Worm (Caenorhabditis elegans) whole organism, late embryonic: Measurements from ENCODE around the gene srw-54.
"Not testable (repeated sequence)": the region's sequence is repeated elsewhere in the genome, so short reads cannot be mapped to it uniquely, and the experiment has no call there.

Source experiments
- ceh-19 ChIP-seq: fragments of 200-800 bp; sonication (Bioruptor generic); optimal IDR thresholded peaks from 2 replicates; lab custom pipeline; 2018; ENCODE audit warnings: mild to moderate bottlenecking, missing genetic modification characterization, missing compliant biosample characterization
- ceh-9 ChIP-seq: sonication (generic microtip); optimal IDR thresholded peaks from 2 replicates; lab custom pipeline; 2016; ENCODE audit warnings: mild to moderate bottlenecking, missing genetic modification characterization, inconsistent platforms, missing compliant biosample characterization
- mec-3 ChIP-seq: sonication (generic microtip); optimal IDR thresholded peaks from 2 replicates; lab custom pipeline; 2016; ENCODE audit warnings: borderline replicate concordance, missing genetic modification characterization, missing compliant biosample characterization
- nhr-232 ChIP-seq: sonication (generic microtip); optimal IDR thresholded peaks from 2 replicates; lab custom pipeline; 2016; ENCODE audit warnings: missing genetic modification characterization, missing compliant biosample characterization
- pat-9 ChIP-seq: fragments of 200-800 bp; sonication (Bioruptor generic); optimal IDR thresholded peaks from 2 replicates; lab custom pipeline; 2018; ENCODE audit warnings: mild to moderate bottlenecking, missing genetic modification characterization, moderate library complexity, missing compliant biosample characterization
- ref-2 ChIP-seq: sonication (generic microtip); optimal IDR thresholded peaks from 2 replicates; lab custom pipeline; 2016; ENCODE audit warnings: missing genetic modification characterization, missing compliant biosample characterization
- unc-55 ChIP-seq: sonication (generic microtip); optimal IDR thresholded peaks from 2 replicates; lab custom pipeline; 2017; ENCODE audit warnings: missing biosample characterization, missing genetic modification reagents, missing genetic modification characterization

DNA sequence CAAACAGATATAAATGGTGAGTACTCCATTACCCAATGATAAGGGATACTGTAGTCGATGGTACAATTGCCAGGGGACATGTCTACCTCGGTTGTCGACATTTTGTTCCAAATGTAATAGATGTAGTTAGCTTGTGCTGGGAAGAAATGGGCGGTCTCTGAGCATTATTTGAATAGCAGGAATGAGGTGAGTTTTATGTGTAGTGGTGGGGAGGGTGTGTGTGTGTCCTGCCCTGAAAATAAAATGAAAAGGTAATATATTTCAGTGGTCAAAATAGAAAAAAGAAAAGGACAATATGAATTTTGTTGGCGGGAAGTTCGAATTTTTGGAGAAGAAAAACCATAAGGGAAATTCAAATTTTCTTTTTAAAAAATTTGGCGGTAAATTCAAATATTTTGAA is 49.7 kb downstream of the srw-54 start, which contains the start of gene Y70C5B.2:
- TF ChIP-seq nhr-232 (tag; lab: Kevin White, UChicago); ref-2 (tag; lab: Kevin White, UChicago); ceh-9 (tag; lab: Kevin White, UChicago); mec-3; unc-55 (GFP tag; lab: Kevin White, UChicago); ceh-19; pat-9 (tag; lab: Kevin White, UChicago): not testable (repeated sequence)
